Fruit fly (Drosophila melanogaster) whole organism, embryonic: Measurements from ENCODE around the gene Ptp99A.
A peak's percentile ranks its signal among the peaks of the same experiment; 100 is the strongest.

ENCODE experiments used
- Aef1 ChIP-seq: fragments of 200-800 bp; sonication (Bioruptor generic); IDR thresholded peaks from 3 replicates; pipeline ENCODE4 v1.3.6; 2022; ENCODE audit warnings: missing biosample characterization, missing genetic modification characterization
- Antp ChIP-seq: fragments of 200-800 bp; sonication (Bioruptor generic); optimal IDR thresholded peaks from 3 replicates; lab custom pipeline; 2016; ENCODE audit warnings: missing biosample characterization, missing genetic modification characterization
- BEAF-32 ChIP-seq: fragments of 200-800 bp; sonication (Bioruptor generic); optimal IDR thresholded peaks from 3 replicates; lab custom pipeline; 2017; ENCODE audit warnings: missing biosample characterization, missing genetic modification characterization, mild to moderate bottlenecking, moderate library complexity, missing genetic modification reagents
- Blimp-1 ChIP-seq: fragments of 200-800 bp; sonication (Bioruptor generic); optimal IDR thresholded peaks from 3 replicates; lab custom pipeline; 2018; ENCODE audit warnings: missing biosample characterization, missing genetic modification characterization, mild to moderate bottlenecking, moderate library complexity, missing genetic modification reagents
- CG10147 ChIP-seq: fragments of 200-800 bp; sonication (Bioruptor generic); optimal IDR thresholded peaks from 2 replicates; lab custom pipeline; 2019; ENCODE audit warnings: missing biosample characterization, mild to moderate bottlenecking, missing genetic modification characterization, moderate library complexity
- CG10267 ChIP-seq: fragments of 200-800 bp; sonication (Bioruptor generic); optimal IDR thresholded peaks from 2 replicates; lab custom pipeline; 2018; ENCODE audit warnings: missing biosample characterization, mild to moderate bottlenecking, missing genetic modification characterization, moderate library complexity
- CG11093 ChIP-seq: fragments of 200-800 bp; sonication (Bioruptor generic); IDR thresholded peaks from 3 replicates; pipeline ENCODE4 v1.3.6; 2022; ENCODE audit warnings: missing biosample characterization, missing genetic modification characterization
- CG11504 ChIP-seq: fragments of 200-800 bp; sonication (Bioruptor generic); optimal IDR thresholded peaks from 3 replicates; lab custom pipeline; 2019; ENCODE audit warnings: missing biosample characterization, mild to moderate bottlenecking, missing genetic modification characterization, moderate library complexity
- CG11695 ChIP-seq: fragments of 200-800 bp; sonication (Bioruptor generic); IDR thresholded peaks from 3 replicates; pipeline ENCODE4 v1.3.6; 2022; ENCODE audit warnings: missing biosample characterization, missing genetic modification characterization
- CG14860 ChIP-seq: fragments of 200-800 bp; sonication (Bioruptor generic); IDR thresholded peaks from 3 replicates; pipeline ENCODE4 v1.3.6; 2022; ENCODE audit warnings: missing biosample characterization, missing genetic modification characterization; ENCODE audit not compliant: partially characterized antibody
- CG17186 ChIP-seq: fragments of 200-800 bp; sonication (Bioruptor generic); optimal IDR thresholded peaks from 3 replicates; lab custom pipeline; 2017; ENCODE audit warnings: missing biosample characterization, missing genetic modification reagents, missing genetic modification characterization
- CG17912 ChIP-seq: fragments of 200-800 bp; sonication (Bioruptor generic); optimal IDR thresholded peaks from 2 replicates; lab custom pipeline; 2018; ENCODE audit warnings: missing biosample characterization, mild to moderate bottlenecking, missing genetic modification characterization
- CG18599 ChIP-seq: fragments of 200-800 bp; sonication (Bioruptor generic); optimal IDR thresholded peaks from 3 replicates; lab custom pipeline; 2017; ENCODE audit warnings: missing biosample characterization, missing genetic modification characterization, mild to moderate bottlenecking, moderate library complexity, missing genetic modification reagents
- CG4328 ChIP-seq: fragments of 200-800 bp; sonication (Bioruptor generic); optimal IDR thresholded peaks from 3 replicates; lab custom pipeline; 2017; ENCODE audit warnings: missing biosample characterization, missing genetic modification reagents, missing genetic modification characterization
- CG43689 ChIP-seq: fragments of 200-800 bp; sonication (Bioruptor generic); IDR thresholded peaks from 2 replicates; pipeline ENCODE4 v1.3.6; 2022; ENCODE audit warnings: missing biosample characterization, missing genetic modification characterization
- CG4730 ChIP-seq: fragments of 200-800 bp; sonication (Bioruptor generic); IDR thresholded peaks from 2 replicates; pipeline ENCODE4 v1.3.6; 2022; ENCODE audit warnings: missing biosample characterization, missing genetic modification characterization
- CG6272 ChIP-seq: fragments of 200-800 bp; sonication (Bioruptor generic); IDR thresholded peaks from 2 replicates; pipeline ENCODE4 v1.3.6; 2022; ENCODE audit warnings: missing biosample characterization, missing genetic modification characterization
- CG6791 ChIP-seq: fragments of 200-800 bp; sonication (Bioruptor generic); IDR thresholded peaks from 3 replicates; pipeline ENCODE4 v1.3.6; 2022; ENCODE audit warnings: missing biosample characterization, missing genetic modification characterization; ENCODE audit not compliant: partially characterized antibody
- CG7987 ChIP-seq: fragments of 200-800 bp; sonication (Bioruptor generic); optimal IDR thresholded peaks from 2 replicates; lab custom pipeline; 2018; ENCODE audit warnings: missing biosample characterization, mild to moderate bottlenecking, missing genetic modification characterization, moderate library complexity
- Fer1 ChIP-seq: fragments of 200-800 bp; sonication (Bioruptor generic); optimal IDR thresholded peaks from 2 replicates; lab custom pipeline; 2017; ENCODE audit warnings: missing biosample characterization, mild to moderate bottlenecking, missing genetic modification characterization
- Hr3 ChIP-seq: fragments of 200-800 bp; sonication (Bioruptor generic); optimal IDR thresholded peaks from 3 replicates; lab custom pipeline; 2016; ENCODE audit warnings: missing biosample characterization, missing genetic modification characterization
- Hr78 ChIP-seq, 2 experiments: fragments of 200-800 bp in 1 of 2; fragments of >200 bp in 1 of 2; sonication (Bioruptor generic) in 1 of 2; optimal IDR thresholded peaks; 2 replicates each; lab custom pipeline; 2017 to 2019; ENCODE audit warnings: missing biosample characterization in 2 of 2, missing genetic modification characterization in 2 of 2, mild to moderate bottlenecking in 1 of 2, moderate library complexity in 1 of 2
- Lim3 ChIP-seq: fragments of 200-800 bp; sonication (Bioruptor generic); IDR thresholded peaks from 2 replicates; pipeline ENCODE4 v1.3.6; 2022; ENCODE audit warnings: missing biosample characterization, missing genetic modification characterization
- Neu2 ChIP-seq: fragments of 200-800 bp; sonication (Bioruptor generic); optimal IDR thresholded peaks from 3 replicates; lab custom pipeline; 2016; ENCODE audit warnings: missing biosample characterization, missing genetic modification characterization, borderline replicate concordance
- Optix ChIP-seq: fragments of 200-800 bp; sonication (Bioruptor generic); IDR thresholded peaks from 3 replicates; pipeline ENCODE4 v1.3.6; 2022; ENCODE audit warnings: missing biosample characterization, missing genetic modification characterization
- Pdp1 ChIP-seq, 2 experiments: fragments of 200-800 bp; sonication (Bioruptor generic); optimal IDR thresholded peaks; 3 replicates each; lab custom pipeline; 2016; ENCODE audit warnings: missing biosample characterization in 2 of 2, missing genetic modification characterization in 2 of 2, mild to moderate bottlenecking in 1 of 2, moderate library complexity in 1 of 2
- Taf1 ChIP-seq: fragments of 200-800 bp; sonication (Bioruptor generic); IDR thresholded peaks from 2 replicates; pipeline ENCODE4 v1.3.6; 2022; ENCODE audit warnings: missing biosample characterization, missing genetic modification characterization
- Tbp ChIP-seq: fragments of >200 bp; optimal IDR thresholded peaks from 2 replicates; lab custom pipeline; 2018; ENCODE audit warnings: missing biosample characterization, missing genetic modification characterization
- az2 ChIP-seq: fragments of 200-800 bp; sonication (Bioruptor generic); optimal IDR thresholded peaks from 3 replicates; lab custom pipeline; 2016; ENCODE audit warnings: missing biosample characterization, missing genetic modification characterization
- bab2 ChIP-seq: fragments of 200-800 bp; sonication (Bioruptor generic); optimal IDR thresholded peaks from 2 replicates; lab custom pipeline; 2016; ENCODE audit warnings: missing biosample characterization, missing genetic modification characterization
- bsh ChIP-seq, 2 experiments: fragments of 200-800 bp; sonication (Bioruptor generic); optimal IDR thresholded peaks; 2 replicates each; lab custom pipeline; 2017 to 2018; ENCODE audit warnings: mild to moderate bottlenecking in 2 of 2, missing biosample characterization in 2 of 2, missing genetic modification characterization in 2 of 2, moderate library complexity in 1 of 2
- chif ChIP-seq, 2 experiments: fragments of 200-800 bp; sonication (Bioruptor generic); optimal IDR thresholded peaks; 3 replicates each; lab custom pipeline; 2016; ENCODE audit warnings: missing biosample characterization in 2 of 2, missing genetic modification characterization in 2 of 2
- chm ChIP-seq: fragments of 200-800 bp; sonication (Bioruptor generic); IDR thresholded peaks from 2 replicates; pipeline ENCODE4 v1.3.6; 2022; ENCODE audit warnings: missing biosample characterization, missing genetic modification characterization
- dmrt99B ChIP-seq: fragments of 200-800 bp; sonication (Bioruptor generic); optimal IDR thresholded peaks from 2 replicates; lab custom pipeline; 2018; ENCODE audit warnings: missing biosample characterization, mild to moderate bottlenecking, missing genetic modification characterization, moderate library complexity
- fd96Cb ChIP-seq: fragments of 200-800 bp; sonication (Bioruptor generic); optimal IDR thresholded peaks from 2 replicates; lab custom pipeline; 2018; ENCODE audit warnings: missing biosample characterization, mild to moderate bottlenecking, missing genetic modification characterization, moderate library complexity
- gce ChIP-seq: fragments of 200-800 bp; sonication (Bioruptor generic); IDR thresholded peaks from 3 replicates; pipeline ENCODE4 v1.3.6; 2022; ENCODE audit warnings: missing biosample characterization, missing genetic modification characterization
- gsb-n ChIP-seq: fragments of 200-800 bp; sonication (Bioruptor generic); optimal IDR thresholded peaks from 3 replicates; lab custom pipeline; 2018; ENCODE audit warnings: missing biosample characterization, mild to moderate bottlenecking, missing genetic modification characterization
- gt ChIP-seq: fragments of 200-800 bp; sonication (Bioruptor generic); IDR thresholded peaks from 2 replicates; pipeline ENCODE4 v1.3.6; 2022; ENCODE audit warnings: missing biosample characterization, missing genetic modification characterization
- lov ChIP-seq, 2 experiments: fragments of 200-800 bp in 1 of 2; fragments of >200 bp in 1 of 2; sonication (Bioruptor generic) in 1 of 2; IDR thresholded peaks in 1 of 2; optimal IDR thresholded peaks in 1 of 2; 2 replicates in 1 of 2; 3 replicates in 1 of 2; pipeline versions ENCODE4 v1.3.6 to Lab custom; 2017 to 2022; ENCODE audit warnings: missing biosample characterization in 1 of 2, missing genetic modification characterization in 1 of 2
- p53 ChIP-seq: fragments of 200-800 bp; sonication (Bioruptor generic); optimal IDR thresholded peaks from 2 replicates; lab custom pipeline; 2016; ENCODE audit warnings: missing biosample characterization, missing genetic modification characterization
- prd ChIP-seq, 3 experiments: fragments of >200 bp in 2 of 3; fragments of 200-800 bp in 1 of 3; sonication (Bioruptor generic) in 1 of 3; optimal IDR thresholded peaks in 2 of 3; IDR thresholded peaks in 1 of 3; 2 replicates in 2 of 3; 3 replicates in 1 of 3; pipeline versions ENCODE4 v1.3.6 to Lab custom; 2017 to 2022; ENCODE audit warnings: missing biosample characterization in 1 of 3, missing genetic modification characterization in 1 of 3
- pum ChIP-seq: fragments of 200-800 bp; sonication (Bioruptor generic); optimal IDR thresholded peaks from 2 replicates; lab custom pipeline; 2016; ENCODE audit warnings: missing biosample characterization, missing genetic modification characterization
- rib ChIP-seq: fragments of 200-800 bp; sonication (Bioruptor generic); IDR thresholded peaks from 2 replicates; pipeline ENCODE4 v1.3.6; 2022; ENCODE audit warnings: missing biosample characterization, missing genetic modification characterization
- slou ChIP-seq: fragments of 200-800 bp; sonication (Bioruptor generic); optimal IDR thresholded peaks from 3 replicates; lab custom pipeline; 2016; ENCODE audit warnings: missing biosample characterization, missing genetic modification characterization
- sna ChIP-seq: fragments of 200-800 bp; sonication (Bioruptor generic); IDR thresholded peaks from 2 replicates; pipeline ENCODE4 v1.3.6; 2022; ENCODE audit warnings: missing biosample characterization, missing genetic modification characterization; ENCODE audit not compliant: partially characterized antibody
- sr ChIP-seq: fragments of 200-800 bp; sonication (Bioruptor generic); IDR thresholded peaks from 3 replicates; pipeline ENCODE4 v1.3.6; 2022; ENCODE audit warnings: missing biosample characterization, missing genetic modification characterization
- vfl ChIP-seq: fragments of 200-800 bp; sonication (Bioruptor generic); optimal IDR thresholded peaks from 2 replicates; lab custom pipeline; 2016; ENCODE audit warnings: missing biosample characterization, missing genetic modification characterization
- vvl ChIP-seq: fragments of 200-800 bp; sonication (Bioruptor generic); IDR thresholded peaks from 2 replicates; pipeline ENCODE4 v1.3.6; 2022; ENCODE audit warnings: missing biosample characterization, missing genetic modification characterization

Ptp99A gene

dm6 chr3R:29478952-29479538 lies 101.6 kb downstream of the Ptp99A start (continued):
- TF ChIP-seq Fer1 (GFP tag; lab: Kevin White, UChicago): peak; percentile 79
- peak; percentile 60 for TF ChIP-seq fd96Cb (tag; lab: Kevin White, UChicago)
- no peak for TF ChIP-seq vfl (GFP tag; lab: Kevin White, UChicago)
- TF ChIP-seq CG4730 (GFP tag; lab: Robert Waterston, UW): peak; percentile 68
- no peak for TF ChIP-seq Antp (GFP tag; lab: Kevin White, UChicago)
- no peak for TF ChIP-seq prd (optimal IDR thresholded peaks at IDR 0.05; lab: Kevin White, UChicago)
- TF ChIP-seq prd (GFP tag; IDR thresholded peaks at IDR 0.05; lab: Robert Waterston, UW): peak; percentile 76
- TF ChIP-seq Taf1 (GFP tag; lab: Robert Waterston, UW): peak; percentile 36
- no peak for TF ChIP-seq rib (GFP tag; lab: Robert Waterston, UW)
- TF ChIP-seq Tbp (GFP tag; lab: Kevin White, UChicago): no peak
- peak; percentile 8 for TF ChIP-seq bab2
- no peak for TF ChIP-seq pum
- TF ChIP-seq CG6272 (GFP tag; lab: Robert Waterston, UW): no peak
- 0 out of 2 replicates have a peak, but pooled peaks have one; percentile 39 for TF ChIP-seq CG43689
- TF ChIP-seq Neu2 (GFP tag; lab: Kevin White, UChicago): no peak
- TF ChIP-seq Aef1 (GFP tag; lab: Robert Waterston, UW): peak; percentile 49; the same call in 2 of the 3 replicates
- TF ChIP-seq az2 (GFP tag; lab: Kevin White, UChicago): peak; percentile 16
- no peak for TF ChIP-seq CG17186 (GFP tag; lab: Kevin White, UChicago)
- TF ChIP-seq Optix (GFP tag; lab: Robert Waterston, UW): 0 out of 3 replicates have a peak, but pooled peaks have one; percentile 6
- TF ChIP-seq sna: no peak
- no peak for TF ChIP-seq CG14860 (GFP tag; lab: Robert Waterston, UW)
- TF ChIP-seq Pdp1 (GFP tag; optimal IDR thresholded peaks at IDR 0.05; lab: Kevin White, UChicago): peak; percentile 31 to 34
- TF ChIP-seq p53 (GFP tag; lab: Kevin White, UChicago): no peak
- no peak for TF ChIP-seq CG6791 (GFP tag; lab: Robert Waterston, UW)
- TF ChIP-seq bsh (GFP tag; optimal IDR thresholded peaks at IDR 0.05; lab: Kevin White, UChicago): peak in 1 of 2 experiments; percentile 48
- peak; percentile 82 for TF ChIP-seq vvl
- peak; percentile 30 for TF ChIP-seq CG10267
- TF ChIP-seq CG4328: peak; percentile 39
- peak; percentile 68 for TF ChIP-seq CG18599 (GFP tag; lab: Kevin White, UChicago)
- peak; percentile 80 for TF ChIP-seq CG11504 (tag; lab: Kevin White, UChicago)
- no peak for TF ChIP-seq gt
- TF ChIP-seq Lim3: no peak
- no peak for TF ChIP-seq chm
- no peak for TF ChIP-seq gsb-n (tag; lab: Kevin White, UChicago)
- peak; percentile 51 for TF ChIP-seq Blimp-1 (GFP tag; lab: Kevin White, UChicago)
- 0 out of 3 replicates have a peak, but pooled peaks have one; percentile 26 for TF ChIP-seq sr
- peak; percentile 51; the same call in 1 of the 3 replicates for TF ChIP-seq gce (GFP tag; lab: Robert Waterston, UW)
- 0 out of 3 replicates have a peak, but pooled peaks have one; percentile 26 for TF ChIP-seq CG11093 (GFP tag; lab: Robert Waterston, UW)
- no peak for TF ChIP-seq CG7987 (GFP tag; lab: Kevin White, UChicago)
- TF ChIP-seq Hr78 (GFP tag; optimal IDR thresholded peaks at IDR 0.05; lab: Kevin White, UChicago): peak in 1 of 2 experiments; percentile 83
- TF ChIP-seq slou: no peak
- TF ChIP-seq CG10147: peak; percentile 61
- TF ChIP-seq lov (optimal IDR thresholded peaks at IDR 0.05; lab: Kevin White, UChicago): no peak
- TF ChIP-seq lov (GFP tag; IDR thresholded peaks at IDR 0.05; lab: Robert Waterston, UW): no peak
- TF ChIP-seq BEAF-32 (GFP tag; lab: Kevin White, UChicago): no peak
- peak; percentile 81 for TF ChIP-seq dmrt99B (tag; lab: Kevin White, UChicago)
- peak; percentile 64; the same call in 2 of the 3 replicates for TF ChIP-seq CG11695
- peak; percentile 17 for TF ChIP-seq Hr3 (GFP tag; lab: Kevin White, UChicago)
- no peak for TF ChIP-seq CG17912
- peak in 1 of 2 experiments; percentile 9 for TF ChIP-seq chif (GFP tag; optimal IDR thresholded peaks at IDR 0.05; lab: Kevin White, UChicago)
